Worm (Caenorhabditis elegans) whole organism, L1 larva: Measurements from ENCODE around the gene W09D6.1.

ENCODE experiments used
- C04F5.9 ChIP-seq: sonication (generic microtip); optimal IDR thresholded peaks from 2 replicates; lab custom pipeline; 2016; ENCODE audit warnings: missing genetic modification characterization, missing compliant biosample characterization
- alr-1 ChIP-seq: fragments of 200-800 bp; sonication (Bioruptor generic); optimal IDR thresholded peaks from 2 replicates; lab custom pipeline; 2018; ENCODE audit warnings: borderline replicate concordance, mild to moderate bottlenecking, missing genetic modification characterization, missing compliant biosample characterization
- ama-1 ChIP-seq: fragments of 150-350 bp; optimal IDR thresholded peaks from 2 replicates; lab custom pipeline; 2014
- blmp-1 ChIP-seq: fragments of 150-350 bp; optimal IDR thresholded peaks from 2 replicates; lab custom pipeline; 2014; ENCODE audit warnings: missing biosample characterization, missing genetic modification characterization
- ceh-63 ChIP-seq: fragments of 200-800 bp; sonication (Bioruptor generic); optimal IDR thresholded peaks from 2 replicates; lab custom pipeline; 2018; ENCODE audit warnings: mild to moderate bottlenecking, missing genetic modification characterization, missing compliant biosample characterization
- ceh-8 ChIP-seq: fragments of 200-800 bp; sonication (Bioruptor generic); optimal IDR thresholded peaks from 2 replicates; lab custom pipeline; 2018; ENCODE audit warnings: mild to moderate bottlenecking, missing genetic modification characterization, moderate library complexity, missing compliant biosample characterization
- ceh-82 ChIP-seq, 3 experiments: fragments of 150-350 bp in 1 of 3; sonication (generic microtip) in 2 of 3; optimal IDR thresholded peaks; 2 replicates each; lab custom pipeline; 2014 to 2017; ENCODE audit warnings: missing biosample characterization in 3 of 3, missing genetic modification characterization in 3 of 3
- ceh-88 ChIP-seq: fragments of 200-800 bp; sonication (Bioruptor generic); IDR thresholded peaks from 2 replicates; pipeline ENCODE4 v1.3.6; 2022; ENCODE audit warnings: missing genetic modification characterization, missing compliant biosample characterization
- dpl-1 ChIP-seq, 3 experiments: fragments of 150-350 bp in 2 of 3; sonication (generic microtip) in 1 of 3; optimal IDR thresholded peaks; 2 replicates each; lab custom pipeline; 2014 to 2017; ENCODE audit warnings: missing biosample characterization in 3 of 3, missing genetic modification characterization in 3 of 3, missing genetic modification reagents in 3 of 3
- dsc-1 ChIP-seq: sonication (generic microtip); optimal IDR thresholded peaks from 2 replicates; lab custom pipeline; 2016; ENCODE audit warnings: mild to moderate bottlenecking, missing genetic modification characterization, missing compliant biosample characterization
- efl-3 ChIP-seq: fragments of 200-800 bp; sonication (Bioruptor generic); optimal IDR thresholded peaks from 2 replicates; lab custom pipeline; 2018; ENCODE audit warnings: mild to moderate bottlenecking, missing genetic modification characterization, missing compliant biosample characterization
- egl-13 ChIP-seq: sonication (generic microtip); optimal IDR thresholded peaks from 2 replicates; lab custom pipeline; 2016; ENCODE audit warnings: missing genotype, missing genetic modification reagents, missing genetic modification characterization, missing compliant biosample characterization
- elt-2 ChIP-seq: sonication (generic microtip); optimal IDR thresholded peaks from 2 replicates; lab custom pipeline; 2016; ENCODE audit warnings: missing genetic modification characterization, mild to moderate bottlenecking, inconsistent platforms, missing compliant biosample characterization, missing genetic modification reagents
- elt-3 ChIP-seq, 6 experiments: fragments of 150-350 bp in 1 of 6; sonication (generic microtip); optimal IDR thresholded peaks; 2 replicates each; lab custom pipeline; 2017 to 2018; ENCODE audit warnings: missing biosample characterization in 6 of 6, missing genetic modification characterization in 6 of 6, inconsistent platforms in 1 of 6
- ets-5 ChIP-seq: fragments of 200-800 bp; sonication (Bioruptor generic); IDR thresholded peaks from 2 replicates; pipeline ENCODE4 v1.3.6; 2022; ENCODE audit warnings: missing genetic modification characterization, missing compliant biosample characterization
- fos-1 ChIP-seq: fragments of 150-350 bp; optimal IDR thresholded peaks from 2 replicates; lab custom pipeline; 2014; ENCODE audit warnings: missing biosample characterization, missing genetic modification characterization
- grh-1 ChIP-seq: fragments of 200-800 bp; sonication (Bioruptor generic); IDR thresholded peaks from 2 replicates; pipeline ENCODE4 v1.3.6; 2022; ENCODE audit warnings: missing genetic modification reagents, missing genetic modification characterization, missing compliant biosample characterization
- hlh-4 ChIP-seq: sonication (generic microtip); optimal IDR thresholded peaks from 2 replicates; lab custom pipeline; 2016; ENCODE audit warnings: mild to moderate bottlenecking, missing genetic modification characterization, missing compliant biosample characterization
- hpl-2 ChIP-seq: fragments of 150-350 bp; optimal IDR thresholded peaks from 2 replicates; lab custom pipeline; 2014; ENCODE audit warnings: missing biosample characterization, missing genetic modification reagents, missing genetic modification characterization
- irx-1 ChIP-seq: sonication (generic microtip); optimal IDR thresholded peaks from 2 replicates; lab custom pipeline; 2016; ENCODE audit warnings: missing genetic modification characterization, missing compliant biosample characterization
- isw-1 ChIP-seq: fragments of 200-800 bp; sonication (Bioruptor generic); IDR thresholded peaks from 2 replicates; pipeline ENCODE4 v1.3.6; 2022; ENCODE audit warnings: missing genetic modification characterization, missing compliant biosample characterization
- jun-1 ChIP-seq: fragments of 150-350 bp; optimal IDR thresholded peaks from 2 replicates; lab custom pipeline; 2014; ENCODE audit warnings: missing biosample characterization, missing genetic modification reagents, missing genetic modification characterization
- lin-13 ChIP-seq: fragments of 150-350 bp; optimal IDR thresholded peaks from 2 replicates; lab custom pipeline; 2014; ENCODE audit warnings: missing biosample characterization, missing genetic modification reagents, missing genetic modification characterization
- lin-15B ChIP-seq: fragments of 150-350 bp; sonication (generic microtip); optimal IDR thresholded peaks from 3 replicates; lab custom pipeline; 2014; ENCODE audit warnings: missing biosample characterization, missing genetic modification characterization
- lin-39 ChIP-seq: fragments of 150-350 bp; optimal IDR thresholded peaks from 2 replicates; lab custom pipeline; 2014; ENCODE audit warnings: missing biosample characterization, missing genetic modification reagents, missing genetic modification characterization
- lsy-2 ChIP-seq, 2 experiments: fragments of 150-350 bp; optimal IDR thresholded peaks; 2 replicates each; lab custom pipeline; 2014; ENCODE audit warnings: missing biosample characterization in 2 of 2, missing genetic modification characterization in 2 of 2
- mab-9 ChIP-seq: fragments of 200-800 bp; sonication (Bioruptor generic); IDR thresholded peaks from 2 replicates; pipeline ENCODE4 v1.3.6; 2022; ENCODE audit warnings: missing genetic modification reagents, missing genetic modification characterization, missing compliant biosample characterization
- nhr-11 ChIP-seq: fragments of 150-350 bp; optimal IDR thresholded peaks from 2 replicates; lab custom pipeline; 2014; ENCODE audit warnings: missing biosample characterization, missing genetic modification characterization
- nhr-19 ChIP-seq: fragments of 200-800 bp; sonication (Bioruptor generic); conservative IDR thresholded peaks from 2 replicates; pipeline ENCODE4 v1.3.6; 2022; ENCODE audit warnings: missing genetic modification characterization, missing compliant biosample characterization
- nhr-71 ChIP-seq: sonication (generic microtip); optimal IDR thresholded peaks from 2 replicates; lab custom pipeline; 2016; ENCODE audit warnings: mild to moderate bottlenecking, missing genetic modification characterization, moderate library complexity, missing compliant biosample characterization
- nhr-76 ChIP-seq: sonication (generic microtip); optimal IDR thresholded peaks from 2 replicates; lab custom pipeline; 2017; ENCODE audit warnings: missing biosample characterization, missing genetic modification characterization
- nhr-77 ChIP-seq: fragments of 150-350 bp; optimal IDR thresholded peaks from 2 replicates; lab custom pipeline; 2014; ENCODE audit warnings: missing biosample characterization, missing genetic modification characterization
- nhr-84 ChIP-seq: sonication (generic microtip); optimal IDR thresholded peaks from 2 replicates; lab custom pipeline; 2017; ENCODE audit warnings: missing biosample characterization, missing genetic modification characterization
- nhr-85 ChIP-seq: sonication (generic microtip); peaks from one replicate; lab custom pipeline; 2016; ENCODE audit warnings: missing genetic modification characterization, inconsistent platforms, missing compliant biosample characterization
- pax-3 ChIP-seq: fragments of 200-800 bp; sonication (Bioruptor generic); optimal IDR thresholded peaks from 2 replicates; lab custom pipeline; 2018; ENCODE audit warnings: mild to moderate bottlenecking, missing genetic modification characterization, moderate library complexity, missing compliant biosample characterization
- pqm-1 ChIP-seq: sonication (generic microtip); optimal IDR thresholded peaks from 3 replicates; lab custom pipeline; 2017; ENCODE audit warnings: missing biosample characterization, missing genetic modification characterization
- rnt-1 ChIP-seq: sonication (generic microtip); optimal IDR thresholded peaks from 2 replicates; lab custom pipeline; 2016; ENCODE audit warnings: mild to moderate bottlenecking, missing genetic modification characterization, moderate library complexity, missing compliant biosample characterization
- snpc-4 ChIP-seq: fragments of 150-350 bp; optimal IDR thresholded peaks from 2 replicates; lab custom pipeline; 2014; ENCODE audit warnings: missing biosample characterization, missing genetic modification characterization
- snu-23 ChIP-seq: sonication (generic microtip); optimal IDR thresholded peaks from 2 replicates; lab custom pipeline; 2016; ENCODE audit warnings: missing genetic modification characterization, missing compliant biosample characterization
- sox-4 ChIP-seq: sonication (generic microtip); optimal IDR thresholded peaks from 2 replicates; lab custom pipeline; 2016; ENCODE audit warnings: missing genetic modification characterization, missing compliant biosample characterization
- sptf-1 ChIP-seq: fragments of 150-350 bp; optimal IDR thresholded peaks from 2 replicates; lab custom pipeline; 2014; ENCODE audit warnings: missing biosample characterization, missing genetic modification characterization
- sup-37 ChIP-seq: fragments of 200-800 bp; sonication (Bioruptor generic); optimal IDR thresholded peaks from 2 replicates; lab custom pipeline; 2018; ENCODE audit warnings: mild to moderate bottlenecking, missing genetic modification characterization, missing compliant biosample characterization
- swsn-7 ChIP-seq: sonication (generic microtip); optimal IDR thresholded peaks from 2 replicates; lab custom pipeline; 2016; ENCODE audit warnings: missing genetic modification characterization, missing compliant biosample characterization
- tbx-2 ChIP-seq: sonication (generic microtip); optimal IDR thresholded peaks from 2 replicates; lab custom pipeline; 2016; ENCODE audit warnings: missing genetic modification characterization, missing compliant biosample characterization
- tlp-1 ChIP-seq: fragments of 150-350 bp; optimal IDR thresholded peaks from 2 replicates; lab custom pipeline; 2014; ENCODE audit warnings: missing biosample characterization, missing genetic modification characterization
- unc-30 ChIP-seq: sonication (generic microtip); optimal IDR thresholded peaks from 2 replicates; lab custom pipeline; 2017; ENCODE audit warnings: missing biosample characterization, missing genetic modification characterization
- unc-62 ChIP-seq: fragments of 150-350 bp; optimal IDR thresholded peaks from 2 replicates; lab custom pipeline; 2014; ENCODE audit warnings: missing biosample characterization, missing genetic modification reagents, missing genetic modification characterization
- unc-98 ChIP-seq: fragments of 200-800 bp; sonication (Bioruptor generic); IDR thresholded peaks from 2 replicates; pipeline ENCODE4 v1.3.6; 2022; ENCODE audit warnings: missing genetic modification characterization, missing compliant biosample characterization
- vab-15 ChIP-seq: sonication (generic microtip); optimal IDR thresholded peaks from 2 replicates; lab custom pipeline; 2017; ENCODE audit warnings: missing genotype, mild to moderate bottlenecking, missing genetic modification characterization, missing compliant biosample characterization
- xbp-1 ChIP-seq: sonication (generic microtip); optimal IDR thresholded peaks from 2 replicates; lab custom pipeline; 2016; ENCODE audit warnings: missing genetic modification characterization, missing compliant biosample characterization
- zag-1 ChIP-seq: fragments of 150-350 bp; optimal IDR thresholded peaks from 2 replicates; lab custom pipeline; 2014; ENCODE audit warnings: missing biosample characterization, missing genetic modification characterization
- ztf-11 ChIP-seq, 2 experiments: sonication (generic microtip); optimal IDR thresholded peaks; 2 replicates each; lab custom pipeline; 2016 to 2017; ENCODE audit warnings: missing genetic modification characterization in 2 of 2, missing biosample characterization in 1 of 2, missing compliant biosample characterization in 1 of 2
- ztf-4 ChIP-seq: fragments of 150-350 bp; optimal IDR thresholded peaks from 2 replicates; lab custom pipeline; 2014; ENCODE audit warnings: missing biosample characterization, missing genetic modification characterization

W09D6.1 gene

DNA sequence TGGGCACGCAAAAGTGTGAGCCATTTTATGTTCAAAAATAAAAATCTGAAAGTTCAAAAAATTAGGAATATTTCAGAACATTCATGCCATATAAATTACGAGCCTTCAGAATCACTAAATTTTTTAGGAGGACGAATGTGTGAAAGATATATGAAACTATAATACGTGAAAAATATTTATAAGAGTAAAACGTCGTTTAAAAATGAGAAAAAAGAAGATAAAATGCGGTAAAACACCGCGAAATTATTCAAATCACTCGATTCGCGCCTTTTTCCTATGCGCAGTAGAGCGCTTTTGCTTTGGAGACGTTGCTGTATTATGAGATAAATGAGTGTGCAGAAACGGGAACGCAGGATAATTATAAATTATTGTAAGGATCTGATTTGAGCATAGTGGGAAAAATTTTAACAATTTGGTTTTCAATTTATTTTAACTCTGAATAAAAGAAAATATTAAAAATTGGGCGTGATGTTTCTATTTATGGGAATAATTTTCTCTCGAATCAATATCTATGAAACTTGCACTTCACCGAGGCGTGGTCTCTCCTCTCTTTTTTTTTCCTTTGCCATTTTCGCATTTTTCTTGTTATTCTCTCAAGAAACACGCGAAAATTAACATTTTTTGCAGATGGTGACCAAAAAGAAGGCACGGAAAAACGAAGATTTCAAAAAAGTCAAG is 50.7 kb downstream of the W09D6.1 start, which contains the start of the genes sup-35 and Y48A6C.4 (continued):
- peak; percentile 93 for TF ChIP-seq nhr-85 (tag; lab: Kevin White, UChicago)
- TF ChIP-seq sox-4 (tag; lab: Kevin White, UChicago) = peak; percentile 92
- no peak for TF ChIP-seq pqm-1 (tag; lab: Kevin White, UChicago)
- TF ChIP-seq elt-3 (tag; optimal IDR thresholded peaks at IDR 0.05; lab: Kevin White, UChicago) = peak in 2 of 6 experiments; percentile 47 to 56
- peak; percentile 91 for TF ChIP-seq vab-15 (tag; lab: Kevin White, UChicago)
- peak; percentile 87 for TF ChIP-seq lin-13
- TF ChIP-seq irx-1 = peak; percentile 53
- TF ChIP-seq jun-1 (tag; lab: Kevin White, UChicago) = peak; percentile 78
- peak; percentile 82 for TF ChIP-seq nhr-77 (tag; lab: Kevin White, UChicago)
- peak; percentile 91 for TF ChIP-seq xbp-1
- peak; percentile 85 to 90 for TF ChIP-seq lsy-2 (tag; optimal IDR thresholded peaks at IDR 0.05; lab: Kevin White, UChicago)
- TF ChIP-seq zag-1 (tag; lab: Kevin White, UChicago) = no peak
- TF ChIP-seq blmp-1 = peak; percentile 68
- peak; percentile 42 for TF ChIP-seq sup-37 (GFP tag; lab: Kevin White, UChicago)
- peak; percentile 47 for TF ChIP-seq fos-1 (tag; lab: Kevin White, UChicago)
- peak; percentile 40 for TF ChIP-seq elt-2
- TF ChIP-seq lin-15B (tag; lab: Kevin White, UChicago) = peak; percentile 88
- TF ChIP-seq ceh-82 (tag; optimal IDR thresholded peaks at IDR 0.05; lab: Kevin White, UChicago) = peak; percentile 71 to 85 (median 84)
- peak; percentile 86 for TF ChIP-seq dsc-1 (tag; lab: Kevin White, UChicago)
- peak; percentile 78 for TF ChIP-seq snpc-4
- peak; percentile 78 for TF ChIP-seq nhr-19 (GFP tag; lab: Robert Waterston, UW)
- peak; percentile 91 for TF ChIP-seq egl-13 (tag; lab: Kevin White, UChicago)
- peak in 1 of 2 experiments; percentile 95 for TF ChIP-seq ztf-11 (tag; optimal IDR thresholded peaks at IDR 0.05; lab: Kevin White, UChicago)
- peak; percentile 91 for TF ChIP-seq rnt-1
- peak; percentile 82 for TF ChIP-seq isw-1 (GFP tag; lab: Robert Waterston, UW)
- TF ChIP-seq dpl-1 (GFP tag; optimal IDR thresholded peaks at IDR 0.05; lab: Kevin White, UChicago) = peak; percentile 93 to 95 (median 94)
- TF ChIP-seq pax-3 (tag; lab: Kevin White, UChicago) = peak; percentile 95
- no peak for TF ChIP-seq hpl-2
- TF ChIP-seq tlp-1 (tag; lab: Kevin White, UChicago) = no peak
- TF ChIP-seq unc-30 (tag; lab: Kevin White, UChicago) = no peak
- TF ChIP-seq hlh-4 (tag; lab: Kevin White, UChicago) = peak; percentile 63
- no peak for TF ChIP-seq ama-1 (lab: Kevin White, UChicago)
- TF ChIP-seq snu-23 (GFP tag; lab: Kevin White, UChicago) = peak; percentile 96
- TF ChIP-seq mab-9 (GFP tag; lab: Robert Waterston, UW) = peak; percentile 77
- peak; percentile 96 for TF ChIP-seq nhr-71 (tag; lab: Kevin White, UChicago)
- no peak for TF ChIP-seq ztf-4 (tag; lab: Kevin White, UChicago)
- TF ChIP-seq sptf-1 (tag; lab: Kevin White, UChicago) = no peak
- peak; percentile 76 for TF ChIP-seq ceh-88 (GFP tag; lab: Robert Waterston, UW)
- TF ChIP-seq ets-5 (GFP tag; lab: Robert Waterston, UW) = no peak
- TF ChIP-seq C04F5.9 (tag; lab: Kevin White, UChicago) = peak; percentile 76
- TF ChIP-seq nhr-11 = no peak
- TF ChIP-seq unc-98 = peak; percentile 92
- peak; percentile 92 for TF ChIP-seq tbx-2 (tag; lab: Kevin White, UChicago)
- TF ChIP-seq ceh-8 (GFP tag; lab: Kevin White, UChicago) = no peak
- peak; percentile 90 for TF ChIP-seq swsn-7 (tag; lab: Kevin White, UChicago)
- TF ChIP-seq unc-62 (GFP tag; lab: Kevin White, UChicago) = no peak
- TF ChIP-seq efl-3 (GFP tag; lab: Kevin White, UChicago) = peak; percentile 63
- peak; percentile 87 for TF ChIP-seq ceh-63 (GFP tag; lab: Kevin White, UChicago)
- peak; percentile 13 for TF ChIP-seq lin-39 (tag; lab: Kevin White, UChicago)
- no peak for TF ChIP-seq alr-1
- TF ChIP-seq grh-1 (GFP tag; lab: Robert Waterston, UW) = no peak
- no peak for TF ChIP-seq nhr-84 (tag; lab: Kevin White, UChicago)
- no peak for TF ChIP-seq nhr-76
